Worm (Caenorhabditis elegans) whole organism, midembryonic: ENCODE measurements around the gene cho-1.

Experiments
- cog-1 ChIP-seq: sonication (generic microtip); optimal IDR thresholded peaks from 2 replicates; lab custom pipeline; 2016; ENCODE audit warnings: missing genetic modification characterization, missing compliant biosample characterization
- flt-1 ChIP-seq: fragments of 200-800 bp; sonication (Bioruptor generic); IDR thresholded peaks from 2 replicates; pipeline ENCODE4 v1.3.6; 2022; ENCODE audit warnings: missing genetic modification characterization, missing compliant biosample characterization
- med-1 ChIP-seq: sonication (generic microtip); optimal IDR thresholded peaks from 2 replicates; lab custom pipeline; 2017; ENCODE audit warnings: missing genetic modification characterization, mild to moderate bottlenecking, missing compliant biosample characterization, antibody characterized with exemption, missing genetic modification reagents; ENCODE audit not compliant: insufficient read depth
- tab-1 ChIP-seq: fragments of 200-800 bp; sonication (Bioruptor generic); IDR thresholded peaks from 2 replicates; pipeline ENCODE4 v1.3.6; 2022; ENCODE audit warnings: missing genetic modification characterization, missing compliant biosample characterization
- ztf-23 ChIP-seq: fragments of 200-800 bp; sonication (Bioruptor generic); IDR thresholded peaks from 2 replicates; pipeline ENCODE4 v1.3.6; 2022; ENCODE audit warnings: missing genetic modification reagents, missing genetic modification characterization, missing compliant biosample characterization

- TF ChIP-seq flt-1 (GFP tag; lab: Robert Waterston, UW) (no peak), ztf-23 (no peak), tab-1 (GFP tag; lab: Robert Waterston, UW) (no peak), med-1 (GFP tag; lab: Kevin White, UChicago) (no peak), cog-1 (tag; lab: Kevin White, UChicago) (no peak)
Observed at ce11 chrIV:13238943-13239861, 24.8 kb upstream of the cho-1 start, which contains the start of gene tag-115.
